Fruit fly (Drosophila melanogaster): ENCODE results near the gene Tmf.
A peak's percentile ranks its signal among the peaks of the same experiment; 100 is the strongest.

Tmf gene

DNA sequence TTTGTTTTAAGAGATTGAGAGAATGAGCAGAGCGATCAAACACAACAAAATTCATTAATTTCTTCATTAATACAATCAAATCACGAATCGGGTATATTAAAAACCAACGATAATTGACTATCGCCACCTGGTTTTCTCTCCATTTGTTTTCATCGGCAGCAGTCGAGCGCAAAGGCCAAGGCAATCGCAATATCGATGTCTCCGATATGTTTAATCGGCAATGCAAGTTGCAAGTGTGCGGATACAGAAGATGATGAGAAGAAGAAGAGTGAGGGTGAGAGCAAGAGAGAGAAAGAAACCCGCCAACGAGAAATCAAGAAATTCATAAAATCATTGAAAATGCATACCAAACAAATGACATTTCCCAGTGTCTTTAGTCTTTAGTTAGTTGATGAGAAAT lies 31.6 kb downstream of the Tmf start (continued):
- TF ChIP-seq ase (GFP tag; IDR thresholded peaks at IDR 0.05) (no peak), Gsc (GFP tag; IDR thresholded peaks at IDR 0.05) (no peak), Nf-YC (tag; optimal IDR thresholded peaks at IDR 0.05) (no peak), ssp (GFP tag; IDR thresholded peaks at IDR 0.05) (no peak), CG14860 (GFP tag; IDR thresholded peaks at IDR 0.05; ENCODE audit: partially characterized antibody) (0 out of 3 replicates have a peak, but pooled peaks have one; percentile 26), CG12236 (GFP tag; optimal IDR thresholded peaks at IDR 0.05) (no peak), CG6791 (GFP tag; IDR thresholded peaks at IDR 0.05; ENCODE audit: partially characterized antibody) (peak; percentile 72; the same call in 2 of the 3 replicates), BEAF-32 (GFP tag; optimal IDR thresholded peaks at IDR 0.05) (peak; percentile 52), Bdp1 (GFP tag; optimal IDR thresholded peaks at IDR 0.05) (no peak), Oaz (GFP tag; IDR thresholded peaks at IDR 0.05) (no peak), CG6175 (GFP tag; IDR thresholded peaks at IDR 0.05) (no peak), CG10565 (GFP tag; optimal IDR thresholded peaks at IDR 0.05) (no peak)

DNA sequence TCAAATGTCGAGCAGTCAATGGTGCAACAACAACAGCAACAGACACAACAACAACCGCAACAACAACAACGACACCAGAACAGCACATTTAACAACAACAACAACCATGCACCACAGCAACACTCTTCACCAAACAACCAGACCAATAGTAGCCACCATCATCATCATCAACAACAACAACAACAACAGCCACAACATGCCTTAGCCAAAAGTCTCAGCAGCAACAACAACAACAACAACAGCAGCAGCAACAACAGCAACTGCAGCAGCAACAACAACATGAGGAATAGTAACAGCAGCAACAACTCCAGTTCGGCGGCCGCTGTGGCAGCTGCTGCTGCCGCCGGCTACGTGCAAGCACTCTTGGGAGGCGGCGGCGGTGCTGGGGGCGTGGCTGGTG lies 32.2 kb downstream of the Tmf start:
- TF ChIP-seq dimm (GFP tag; IDR thresholded peaks at IDR 0.05) (no peak), Med (GFP tag) (peak; percentile 49), CG33557 (GFP tag; optimal IDR thresholded peaks at IDR 0.05) (no peak), Dfd (GFP tag; optimal IDR thresholded peaks at IDR 0.05) (peak in 1 of 2 experiments; percentile 46), CG6175 (GFP tag; IDR thresholded peaks at IDR 0.05) (no peak), ttk (GFP tag; IDR thresholded peaks at IDR 0.05) (0 out of 2 replicates have a peak, but pooled peaks have one; percentile 10), Atf6 (GFP tag; IDR thresholded peaks at IDR 0.05) (no peak), crc (GFP tag; optimal IDR thresholded peaks at IDR 0.05) (no peak), CG18476 (GFP tag; optimal IDR thresholded peaks at IDR 0.05) (no peak), MTF-1 (GFP tag; optimal IDR thresholded peaks at IDR 0.05; ENCODE audit: borderline replicate concordance) (no peak), CG10462 (GFP tag; optimal IDR thresholded peaks at IDR 0.05) (no peak), twi (tag; optimal IDR thresholded peaks at IDR 0.05) (no peak), vvl (GFP tag; IDR thresholded peaks at IDR 0.05) (no peak), CG4360 (GFP tag; IDR thresholded peaks at IDR 0.05) (peak; percentile 97), Hsf (GFP tag; optimal IDR thresholded peaks at IDR 0.05) (no peak), ham (GFP tag; IDR thresholded peaks at IDR 0.05) (no peak), amos (GFP tag; IDR thresholded peaks at IDR 0.05; ENCODE audit: partially characterized antibody) (0 out of 2 replicates have a peak, but pooled peaks have one; percentile 10), CG10565 (GFP tag; optimal IDR thresholded peaks at IDR 0.05) (no peak), CG8290 (GFP tag; optimal IDR thresholded peaks at IDR 0.05) (no peak), CG8290 (tag; optimal IDR thresholded peaks at IDR 0.05) (no peak)

Data from whole organism, embryonic.